Fruit fly (Drosophila melanogaster) whole organism, wandering third instar larva: ENCODE data around the gene hry.
A peak's percentile ranks its signal among the peaks of the same experiment; 100 is the strongest.

Source experiments
- Abd-B ChIP-seq: fragments of >200 bp; optimal IDR thresholded peaks from 2 replicates; lab custom pipeline; 2017; ENCODE audit warnings: missing biosample characterization, missing genetic modification characterization
- CG9705 ChIP-seq: fragments of 200-800 bp; sonication (Bioruptor generic); optimal IDR thresholded peaks from 2 replicates; lab custom pipeline; 2018; ENCODE audit warnings: missing biosample characterization, mild to moderate bottlenecking, missing genetic modification characterization
- CrebA ChIP-seq: fragments of 200-800 bp; sonication (Bioruptor generic); optimal IDR thresholded peaks from 2 replicates; lab custom pipeline; 2016; ENCODE audit warnings: missing biosample characterization, mild to moderate bottlenecking, missing genetic modification characterization, borderline replicate concordance
- Dif ChIP-seq: fragments of 200-275, 200-300 bp; sonication (Bioruptor generic); optimal IDR thresholded peaks from 2 replicates; lab custom pipeline; 2018; ENCODE audit warnings: missing biosample characterization, missing genetic modification characterization; ENCODE audit not compliant: partially characterized antibody
- GATAd ChIP-seq: sonication (Bioruptor generic); optimal IDR thresholded peaks from 2 replicates; lab custom pipeline; 2016; ENCODE audit warnings: missing biosample characterization, missing genetic modification characterization
- HLH106 ChIP-seq: fragments of 200-800 bp; optimal IDR thresholded peaks from 3 replicates; lab custom pipeline; 2019; ENCODE audit warnings: missing biosample characterization, mild to moderate bottlenecking, missing genetic modification characterization, moderate library complexity
- Hnf4 ChIP-seq: fragments of 200-800 bp; sonication (Bioruptor generic); optimal IDR thresholded peaks from 2 replicates; lab custom pipeline; 2016; ENCODE audit warnings: missing biosample characterization, mild to moderate bottlenecking, missing genetic modification characterization
- Hr78 ChIP-seq: fragments of >200 bp; optimal IDR thresholded peaks from 2 replicates; lab custom pipeline; 2017; ENCODE audit warnings: missing biosample characterization, missing genetic modification characterization
- Hr83 ChIP-seq: fragments of 200-300 bp; sonication (Bioruptor generic); optimal IDR thresholded peaks from 2 replicates; lab custom pipeline; 2016; ENCODE audit warnings: missing biosample characterization, mild to moderate bottlenecking, missing genetic modification characterization, moderate library complexity; ENCODE audit not compliant: poor library complexity, severe bottlenecking
- Jra ChIP-seq: sonication (Bioruptor generic); optimal IDR thresholded peaks from 2 replicates; lab custom pipeline; 2016; ENCODE audit warnings: missing biosample characterization, missing genetic modification characterization
- Mio ChIP-seq: sonication (Bioruptor generic); optimal IDR thresholded peaks from 2 replicates; lab custom pipeline; 2016; ENCODE audit warnings: missing biosample characterization, missing genetic modification characterization
- Myc ChIP-seq: fragments of >200 bp; optimal IDR thresholded peaks from 2 replicates; lab custom pipeline; 2017
- N ChIP-seq: fragments of >200 bp; optimal IDR thresholded peaks from 2 replicates; lab custom pipeline; 2018; ENCODE audit warnings: missing biosample characterization, missing external identifiers, missing genetic modification characterization
- OdsH ChIP-seq: fragments of 200-800 bp; sonication (Bioruptor generic); optimal IDR thresholded peaks from 2 replicates; lab custom pipeline; 2016; ENCODE audit warnings: missing biosample characterization, mild to moderate bottlenecking, missing genetic modification characterization
- Rel ChIP-seq, 2 experiments: fragments of 200-800 bp; sonication (Bioruptor generic) in 1 of 2; optimal IDR thresholded peaks; 2 replicates in 1 of 2; 3 replicates in 1 of 2; lab custom pipeline; 2016 to 2019; ENCODE audit warnings: mild to moderate bottlenecking in 2 of 2, missing biosample characterization in 2 of 2, missing genetic modification characterization in 2 of 2, moderate library complexity in 1 of 2
- Sp1 ChIP-seq: fragments of 200-800 bp; sonication (Bioruptor generic); optimal IDR thresholded peaks from 3 replicates; lab custom pipeline; 2019; ENCODE audit warnings: missing biosample characterization, mild to moderate bottlenecking, missing genetic modification characterization, moderate library complexity
- br ChIP-seq: fragments of 200-800 bp; sonication (Bioruptor generic); optimal IDR thresholded peaks from 2 replicates; lab custom pipeline; 2016; ENCODE audit warnings: missing biosample characterization, missing genetic modification characterization
- brk ChIP-seq: fragments of 200-800 bp; sonication (Bioruptor generic); optimal IDR thresholded peaks from 2 replicates; lab custom pipeline; 2016; ENCODE audit warnings: missing biosample characterization, mild to moderate bottlenecking, missing genetic modification characterization
- dl ChIP-seq, 2 experiments: fragments of 175-275, 200-275 bp in 1 of 2; fragments of 200-275 bp in 1 of 2; sonication (Bioruptor generic); optimal IDR thresholded peaks; lab custom pipeline; 2018; ENCODE audit warnings: mild to moderate bottlenecking in 2 of 2, missing biosample characterization in 2 of 2, missing genetic modification characterization in 2 of 2, moderate library complexity in 2 of 2; ENCODE audit not compliant: partially characterized antibody in 2 of 2, insufficient read depth in 1 of 2
- dmrt93B ChIP-seq: fragments of 200-800 bp; sonication (Bioruptor generic); optimal IDR thresholded peaks from 2 replicates; lab custom pipeline; 2018; ENCODE audit warnings: missing biosample characterization, mild to moderate bottlenecking, missing genetic modification characterization
- dsf ChIP-seq: sonication (Bioruptor generic); optimal IDR thresholded peaks from 2 replicates; lab custom pipeline; 2016; ENCODE audit warnings: missing biosample characterization, missing genetic modification characterization, borderline replicate concordance
- ey ChIP-seq: fragments of 200-800 bp; sonication (Bioruptor generic); optimal IDR thresholded peaks from 2 replicates; lab custom pipeline; 2016; ENCODE audit warnings: missing biosample characterization, missing genetic modification characterization
- foxo ChIP-seq, 2 experiments: fragments of 200-800 bp; sonication (Bioruptor generic); optimal IDR thresholded peaks; 2 replicates in 1 of 2; 3 replicates in 1 of 2; lab custom pipeline; 2016 to 2017; ENCODE audit warnings: missing biosample characterization in 2 of 2, missing genetic modification characterization in 2 of 2
- fru ChIP-seq: fragments of 200-800 bp; sonication (Bioruptor generic); optimal IDR thresholded peaks from 3 replicates; lab custom pipeline; 2016; ENCODE audit warnings: missing biosample characterization, mild to moderate bottlenecking, missing genetic modification characterization
- h ChIP-seq: fragments of 200-800 bp; sonication (Bioruptor generic); optimal IDR thresholded peaks from 3 replicates; lab custom pipeline; 2016; ENCODE audit warnings: missing biosample characterization, mild to moderate bottlenecking, missing genetic modification characterization
- lola ChIP-seq: fragments of >200 bp; optimal IDR thresholded peaks from 2 replicates; lab custom pipeline; 2017; ENCODE audit warnings: missing biosample characterization, missing genetic modification characterization
- pan ChIP-seq: fragments of >200 bp; optimal IDR thresholded peaks from 2 replicates; lab custom pipeline; 2017
- psq ChIP-seq: fragments of 200-800 bp; sonication (Bioruptor generic); optimal IDR thresholded peaks from 3 replicates; lab custom pipeline; 2017; ENCODE audit warnings: missing biosample characterization, mild to moderate bottlenecking, missing genetic modification characterization, moderate library complexity
- rgr ChIP-seq: fragments of 200-800 bp; sonication (Bioruptor generic); optimal IDR thresholded peaks from 3 replicates; lab custom pipeline; 2016; ENCODE audit warnings: missing biosample characterization, mild to moderate bottlenecking, missing genetic modification characterization
- sage ChIP-seq: fragments of 200-800 bp; sonication (Bioruptor generic); optimal IDR thresholded peaks from 2 replicates; lab custom pipeline; 2016; ENCODE audit warnings: missing biosample characterization, mild to moderate bottlenecking, missing genetic modification characterization
- usp ChIP-seq: fragments of >200 bp; optimal IDR thresholded peaks from 2 replicates; lab custom pipeline; 2017; ENCODE audit warnings: missing biosample characterization, missing genetic modification characterization
- woc ChIP-seq: sonication (Bioruptor generic); optimal IDR thresholded peaks from 2 replicates; lab custom pipeline; 2016; ENCODE audit warnings: missing biosample characterization, mild to moderate bottlenecking, missing genetic modification characterization

hry gene

dm6 chr3L:8708856-8709255 lies 33.3 kb downstream of the hry start:
- TF ChIP-seq CrebA (GFP tag; lab: Kevin White, UChicago) = no peak
- TF ChIP-seq woc (GFP tag; lab: Kevin White, UChicago) = no peak
- no peak for TF ChIP-seq Hnf4 (GFP tag; lab: Kevin White, UChicago)
- no peak for TF ChIP-seq pan (lab: Kevin White, UChicago)
- no peak for TF ChIP-seq Sp1 (GFP tag; lab: Kevin White, UChicago)
- no peak for TF ChIP-seq Jra (GFP tag; lab: Kevin White, UChicago)
- peak in 1 of 2 experiments; percentile 11 for TF ChIP-seq foxo (GFP tag; optimal IDR thresholded peaks at IDR 0.05; lab: Kevin White, UChicago)
- TF ChIP-seq HLH106 = no peak
- TF ChIP-seq ey (GFP tag; lab: Kevin White, UChicago) = peak; percentile 9
- TF ChIP-seq h (GFP tag; lab: Kevin White, UChicago) = peak; percentile 2
- TF ChIP-seq fru = no peak
- no peak for TF ChIP-seq dl (GFP tag; optimal IDR thresholded peaks at IDR 0.05; lab: Kevin White, UChicago; ENCODE audit: insufficient read depth in 1 of 2, partially characterized antibody in 2 of 2)
- no peak for TF ChIP-seq psq (GFP tag; lab: Kevin White, UChicago)
- no peak for TF ChIP-seq N
- TF ChIP-seq CG9705 (GFP tag; lab: Kevin White, UChicago) = no peak
- no peak for TF ChIP-seq Abd-B (GFP tag; lab: Kevin White, UChicago)
- TF ChIP-seq brk = no peak
- TF ChIP-seq Rel (GFP tag; optimal IDR thresholded peaks at IDR 0.05; lab: Kevin White, UChicago) = no peak
- TF ChIP-seq Rel (tag; optimal IDR thresholded peaks at IDR 0.05; lab: Kevin White, UChicago) = no peak
- TF ChIP-seq dsf (GFP tag; lab: Kevin White, UChicago) = no peak
- TF ChIP-seq lola (GFP tag; lab: Kevin White, UChicago) = no peak
- peak; percentile 11 for TF ChIP-seq rgr (GFP tag; lab: Kevin White, UChicago)
- no peak for TF ChIP-seq GATAd (GFP tag; lab: Kevin White, UChicago)
- TF ChIP-seq Myc (lab: Kevin White, UChicago) = no peak
- no peak for TF ChIP-seq Hr78 (GFP tag; lab: Kevin White, UChicago)
- no peak for TF ChIP-seq sage (GFP tag; lab: Kevin White, UChicago)
- no peak for TF ChIP-seq dmrt93B (GFP tag; lab: Kevin White, UChicago)
- TF ChIP-seq, all 38 proteins: peak for 4

dm6 chr3L:8712913-8713312 lies 37.4 kb downstream of the hry start:
- TF ChIP-seq Sp1 (GFP tag; lab: Kevin White, UChicago) (peak; percentile 26), Hr83 (GFP tag; lab: Kevin White, UChicago) (no peak), HLH106 (peak; percentile 9), foxo (GFP tag; optimal IDR thresholded peaks at IDR 0.05; lab: Kevin White, UChicago) (peak in 1 of 2 experiments; percentile 24), h (GFP tag; lab: Kevin White, UChicago) (no peak), br (no peak), psq (GFP tag; lab: Kevin White, UChicago) (peak; percentile 35)
- TF ChIP-seq, all 38 proteins: peak for 4

dm6 chr3L:8716013-8716412 lies 40.5 kb downstream of the hry start:
- TF ChIP-seq usp (GFP tag; lab: Kevin White, UChicago) (no peak), foxo (GFP tag; optimal IDR thresholded peaks at IDR 0.05; lab: Kevin White, UChicago) (peak in 1 of 2 experiments; percentile 45), HLH106 (peak; percentile 56), OdsH (GFP tag; lab: Kevin White, UChicago) (peak; percentile 43), pan (lab: Kevin White, UChicago) (no peak), psq (GFP tag; lab: Kevin White, UChicago) (peak; percentile 8), rgr (GFP tag; lab: Kevin White, UChicago) (peak; percentile 44), dmrt93B (GFP tag; lab: Kevin White, UChicago) (peak; percentile 23), br (peak; percentile 29), woc (GFP tag; lab: Kevin White, UChicago) (peak; percentile 18), Mio (GFP tag; lab: Kevin White, UChicago) (no peak), ey (GFP tag; lab: Kevin White, UChicago) (peak; percentile 20), Rel (GFP tag; optimal IDR thresholded peaks at IDR 0.05; lab: Kevin White, UChicago) (no peak), Rel (tag; optimal IDR thresholded peaks at IDR 0.05; lab: Kevin White, UChicago) (no peak), CG9705 (GFP tag; lab: Kevin White, UChicago) (no peak), fru (peak; percentile 48), Sp1 (GFP tag; lab: Kevin White, UChicago) (peak; percentile 64), h (GFP tag; lab: Kevin White, UChicago) (peak; percentile 52)

- TF ChIP-seq brk = peak; percentile 59
- TF ChIP-seq rgr (GFP tag; lab: Kevin White, UChicago) = peak; percentile 1
- TF ChIP-seq Hnf4 (GFP tag; lab: Kevin White, UChicago) = peak; percentile 24
- no peak for TF ChIP-seq Dif (GFP tag; lab: Kevin White, UChicago)
- peak; percentile 52 for TF ChIP-seq Hr83 (GFP tag; lab: Kevin White, UChicago)
- TF ChIP-seq foxo (GFP tag; optimal IDR thresholded peaks at IDR 0.05; lab: Kevin White, UChicago) = peak in 1 of 2 experiments; percentile 17
- no peak for TF ChIP-seq ey (GFP tag; lab: Kevin White, UChicago)
- peak; percentile 26 for TF ChIP-seq h (GFP tag; lab: Kevin White, UChicago)
- TF ChIP-seq dsf (GFP tag; lab: Kevin White, UChicago) = no peak
- no peak for TF ChIP-seq br
- peak; percentile 3 for TF ChIP-seq Myc (lab: Kevin White, UChicago)
- TF ChIP-seq, all 38 proteins: peak for 7
These were observed 43.0 kb downstream of the hry start for dm6 chr3L:8718602-8719001.
